ENCODE assay signal across 1 fruit fly cellular context in genomic region chrX:22833534-22833933, dm6.
TF ChIP-seq lines count a peak whose summit lies in the region.

No protein-coding gene starts in this region.

TF ChIP-seq in whole organism, embryonic, 481 proteins besides CTCF, POLR2A, EP300 and RAD21 (continued from another document and continues in another):
- TF ChIP-seq ap (GFP tag; IDR thresholded peaks at IDR 0.05; lab: Robert Waterston, UW) (peak; percentile 52), Ssrp (tag; optimal IDR thresholded peaks at IDR 0.05; lab: Kevin White, UChicago) (peak; percentile 47), CoRest (tag; optimal IDR thresholded peaks at IDR 0.05; lab: Kevin White, UChicago) (peak; percentile 45), pfk (GFP tag; optimal IDR thresholded peaks at IDR 0.05; lab: Kevin White, UChicago) (no peak), Hsf (GFP tag; optimal IDR thresholded peaks at IDR 0.05; lab: Kevin White, UChicago) (peak; percentile 29), Hr39 (optimal IDR thresholded peaks at IDR 0.05; lab: Kevin White, UChicago) (no peak), Asciz (GFP tag; optimal IDR thresholded peaks at IDR 0.05; lab: Kevin White, UChicago) (peak; percentile 71), CG18619 (GFP tag; optimal IDR thresholded peaks at IDR 0.05; lab: Kevin White, UChicago) (peak; percentile 2), btn (GFP tag; optimal IDR thresholded peaks at IDR 0.05; lab: Kevin White, UChicago) (no peak), CG6765 (GFP tag; optimal IDR thresholded peaks at IDR 0.05; lab: Kevin White, UChicago) (no peak), CG4707 (GFP tag; optimal IDR thresholded peaks at IDR 0.05; lab: Kevin White, UChicago) (peak; percentile 20), pzg (GFP tag; optimal IDR thresholded peaks at IDR 0.05; lab: Kevin White, UChicago) (no peak), ind (GFP tag; optimal IDR thresholded peaks at IDR 0.05; lab: Kevin White, UChicago) (peak; percentile 66), CG8359 (GFP tag; optimal IDR thresholded peaks at IDR 0.05; lab: Kevin White, UChicago; ENCODE audit: borderline replicate concordance) (peak; percentile 41), CG10462 (GFP tag; optimal IDR thresholded peaks at IDR 0.05; lab: Kevin White, UChicago) (peak; percentile 13), pum (GFP tag; optimal IDR thresholded peaks at IDR 0.05; lab: Kevin White, UChicago) (peak; percentile 42), fd64A (GFP tag; optimal IDR thresholded peaks at IDR 0.05; lab: Kevin White, UChicago) (peak; percentile 26), CG3838 (GFP tag; optimal IDR thresholded peaks at IDR 0.05; lab: Kevin White, UChicago) (no peak), CG17912 (GFP tag; optimal IDR thresholded peaks at IDR 0.05; lab: Kevin White, UChicago) (no peak), prd (optimal IDR thresholded peaks at IDR 0.05; lab: Kevin White, UChicago) (no peak), prd (GFP tag; IDR thresholded peaks at IDR 0.05; lab: Robert Waterston, UW) (peak; percentile 61; the same call in 2 of the 3 replicates), cas (GFP tag; IDR thresholded peaks at IDR 0.05; lab: Robert Waterston, UW) (no peak), Nf-YC (tag; optimal IDR thresholded peaks at IDR 0.05; lab: Kevin White, UChicago) (no peak), CG10654 (GFP tag; optimal IDR thresholded peaks at IDR 0.05; lab: Kevin White, UChicago) (peak; percentile 22), kay (GFP tag; optimal IDR thresholded peaks at IDR 0.05; lab: Kevin White, UChicago) (no peak), Hmr (GFP tag; optimal IDR thresholded peaks at IDR 0.05; lab: Kevin White, UChicago) (peak; percentile 7), CG32532 (GFP tag; IDR thresholded peaks at IDR 0.05; lab: Robert Waterston, UW) (no peak), CG17186 (GFP tag; optimal IDR thresholded peaks at IDR 0.05; lab: Kevin White, UChicago) (peak; percentile 13), CG13123 (GFP tag; optimal IDR thresholded peaks at IDR 0.05; lab: Kevin White, UChicago) (no peak), CG12299 (tag; optimal IDR thresholded peaks at IDR 0.05; lab: Kevin White, UChicago) (no peak), lmd (GFP tag; IDR thresholded peaks at IDR 0.05; lab: Robert Waterston, UW) (peak; percentile 73), ems (GFP tag; optimal IDR thresholded peaks at IDR 0.05; lab: Kevin White, UChicago) (peak; percentile 40), cwo (GFP tag; optimal IDR thresholded peaks at IDR 0.05; lab: Kevin White, UChicago) (peak; percentile 5), Stat92E (GFP tag; optimal IDR thresholded peaks at IDR 0.05; lab: Kevin White, UChicago) (no peak), ara (GFP tag; IDR thresholded peaks at IDR 0.05; lab: Robert Waterston, UW) (peak; percentile 55; the same call in 1 of the 2 replicates), fru (optimal IDR thresholded peaks at IDR 0.05; lab: Kevin White, UChicago) (no peak), Oaz (GFP tag; IDR thresholded peaks at IDR 0.05; lab: Robert Waterston, UW) (no peak), Rfx (GFP tag; IDR thresholded peaks at IDR 0.05; lab: Robert Waterston, UW) (no peak; the same call in 1 of the 2 replicates), grau (tag; optimal IDR thresholded peaks at IDR 0.05; lab: Kevin White, UChicago) (peak; percentile 44), CG13624 (GFP tag; optimal IDR thresholded peaks at IDR 0.05; lab: Kevin White, UChicago) (peak; percentile 9), Pdp1 (GFP tag; optimal IDR thresholded peaks at IDR 0.05; lab: Kevin White, UChicago) (peak; percentile 44 to 55), CG8281 (tag; optimal IDR thresholded peaks at IDR 0.05; lab: Kevin White, UChicago) (no peak), CG8944 (GFP tag; optimal IDR thresholded peaks at IDR 0.05; lab: Kevin White, UChicago) (peak; percentile 26), CG5953 (GFP tag; IDR thresholded peaks at IDR 0.05; lab: Robert Waterston, UW) (peak; percentile 49; the same call in 1 of the 2 replicates), rib (GFP tag; IDR thresholded peaks at IDR 0.05; lab: Robert Waterston, UW) (no peak), CG11456 (GFP tag; IDR thresholded peaks at IDR 0.05; lab: Robert Waterston, UW) (no peak), Usf (GFP tag; optimal IDR thresholded peaks at IDR 0.05; lab: Kevin White, UChicago) (no peak), gcm (GFP tag; optimal IDR thresholded peaks at IDR 0.05; lab: Kevin White, UChicago) (no peak), lbe (GFP tag; optimal IDR thresholded peaks at IDR 0.05; lab: Kevin White, UChicago) (no peak), CG6854 (GFP tag; optimal IDR thresholded peaks at IDR 0.05; lab: Kevin White, UChicago) (no peak), CG9797 (GFP tag; optimal IDR thresholded peaks at IDR 0.05; lab: Kevin White, UChicago) (no peak), nau (GFP tag; optimal IDR thresholded peaks at IDR 0.05; lab: Kevin White, UChicago) (no peak), Meics (GFP tag; optimal IDR thresholded peaks at IDR 0.05; lab: Kevin White, UChicago) (peak; percentile 36), tna (GFP tag; IDR thresholded peaks at IDR 0.05; lab: Robert Waterston, UW; ENCODE audit: partially characterized antibody) (no peak), CG9727 (GFP tag; optimal IDR thresholded peaks at IDR 0.05; lab: Kevin White, UChicago) (peak; percentile 11), CG14710 (tag; optimal IDR thresholded peaks at IDR 0.05; lab: Kevin White, UChicago) (peak; percentile 27), stwl (tag; optimal IDR thresholded peaks at IDR 0.05; lab: Kevin White, UChicago) (no peak), jumu (GFP tag; optimal IDR thresholded peaks at IDR 0.05; lab: Kevin White, UChicago) (peak; percentile 31), Nf-YB (GFP tag; optimal IDR thresholded peaks at IDR 0.05; lab: Kevin White, UChicago) (no peak), eyg (GFP tag; optimal IDR thresholded peaks at IDR 0.05; lab: Kevin White, UChicago) (peak; percentile 7), CG14667 (GFP tag; IDR thresholded peaks at IDR 0.05; lab: Robert Waterston, UW) (peak; percentile 29; the same call in 1 of the 2 replicates), unc-4 (GFP tag; IDR thresholded peaks at IDR 0.05; lab: Robert Waterston, UW; ENCODE audit: partially characterized antibody) (no peak), pnt (GFP tag; optimal IDR thresholded peaks at IDR 0.05; lab: Kevin White, UChicago) (peak; percentile 62), ewg (GFP tag; optimal IDR thresholded peaks at IDR 0.05; lab: Kevin White, UChicago) (peak; percentile 39), grn (GFP tag; optimal IDR thresholded peaks at IDR 0.05; lab: Kevin White, UChicago) (no peak), chm (GFP tag; IDR thresholded peaks at IDR 0.05; lab: Robert Waterston, UW) (no peak), zen (tag; optimal IDR thresholded peaks at IDR 0.05; lab: Kevin White, UChicago) (peak; percentile 4), CG1602 (GFP tag; optimal IDR thresholded peaks at IDR 0.05; lab: Kevin White, UChicago) (peak; percentile 12), CrebB (tag; optimal IDR thresholded peaks at IDR 0.05; lab: Kevin White, UChicago) (no peak), CG1529 (GFP tag; optimal IDR thresholded peaks at IDR 0.05; lab: Kevin White, UChicago) (peak; percentile 8), cato (GFP tag; optimal IDR thresholded peaks at IDR 0.05; lab: Kevin White, UChicago; ENCODE audit: borderline replicate concordance) (peak; percentile 20), CG10979 (tag; optimal IDR thresholded peaks at IDR 0.05; lab: Kevin White, UChicago) (peak; percentile 67), hth (optimal IDR thresholded peaks at IDR 0.05; lab: Kevin White, UChicago) (no peak), Awh (GFP tag; IDR thresholded peaks at IDR 0.05; lab: Robert Waterston, UW) (no peak), HHEX (GFP tag; optimal IDR thresholded peaks at IDR 0.05; lab: Kevin White, UChicago) (peak; percentile 33), CG11085 (GFP tag; IDR thresholded peaks at IDR 0.05; lab: Robert Waterston, UW) (no peak), CG11696 (GFP tag; IDR thresholded peaks at IDR 0.05; lab: Robert Waterston, UW) (0 out of 2 replicates have a peak, but pooled peaks have one; percentile 14), chinmo (GFP tag; IDR thresholded peaks at IDR 0.05; lab: Robert Waterston, UW; ENCODE audit: partially characterized antibody) (no peak), slp2 (GFP tag; optimal IDR thresholded peaks at IDR 0.05; lab: Kevin White, UChicago) (peak; percentile 24), CG4282 (GFP tag; optimal IDR thresholded peaks at IDR 0.05; lab: Kevin White, UChicago) (no peak), CG10209 (GFP tag; optimal IDR thresholded peaks at IDR 0.05; lab: Kevin White, UChicago) (peak; percentile 49), CG17568 (GFP tag; optimal IDR thresholded peaks at IDR 0.05; lab: Kevin White, UChicago) (no peak), z (GFP tag; IDR thresholded peaks at IDR 0.05; lab: Robert Waterston, UW) (no peak), corto (GFP tag; optimal IDR thresholded peaks at IDR 0.05; lab: Kevin White, UChicago) (no peak), CG14441 (GFP tag; IDR thresholded peaks at IDR 0.05; lab: Robert Waterston, UW) (peak; percentile 61; the same call in 1 of the 2 replicates), Sry-δ (GFP tag; optimal IDR thresholded peaks at IDR 0.05; lab: Kevin White, UChicago) (peak; percentile 35), ftz-f1 (GFP tag; optimal IDR thresholded peaks at IDR 0.05; lab: Kevin White, UChicago) (no peak), Hr51 (GFP tag; optimal IDR thresholded peaks at IDR 0.05; lab: Kevin White, UChicago) (peak in 1 of 2 experiments; percentile 74), cg (GFP tag; optimal IDR thresholded peaks at IDR 0.05; lab: Kevin White, UChicago) (no peak), CG10321 (GFP tag; IDR thresholded peaks at IDR 0.05; lab: Robert Waterston, UW) (no peak), tgo (GFP tag; IDR thresholded peaks at IDR 0.05; lab: Robert Waterston, UW) (peak; percentile 37; the same call in 1 of the 3 replicates), CG4730 (GFP tag; IDR thresholded peaks at IDR 0.05; lab: Robert Waterston, UW) (no peak), CG16815 (GFP tag; optimal IDR thresholded peaks at IDR 0.05; lab: Kevin White, UChicago) (no peak), da (GFP tag; optimal IDR thresholded peaks at IDR 0.05; lab: Kevin White, UChicago) (no peak), CG11093 (GFP tag; IDR thresholded peaks at IDR 0.05; lab: Robert Waterston, UW) (peak; percentile 25; the same call in 1 of the 3 replicates), repo (GFP tag; optimal IDR thresholded peaks at IDR 0.05; lab: Kevin White, UChicago) (peak; percentile 44), CG1792 (GFP tag; optimal IDR thresholded peaks at IDR 0.05; lab: Kevin White, UChicago) (peak; percentile 27), HmgZ (tag; optimal IDR thresholded peaks at IDR 0.05; lab: Kevin White, UChicago) (no peak), Myb (GFP tag; optimal IDR thresholded peaks at IDR 0.05; lab: Kevin White, UChicago) (peak; percentile 11), CG12155 (GFP tag; optimal IDR thresholded peaks at IDR 0.05; lab: Kevin White, UChicago) (peak; percentile 5), CG2120 (GFP tag; optimal IDR thresholded peaks at IDR 0.05; lab: Kevin White, UChicago) (peak; percentile 1), CG2875 (GFP tag; optimal IDR thresholded peaks at IDR 0.05; lab: Kevin White, UChicago) (peak; percentile 16), otp (GFP tag; IDR thresholded peaks at IDR 0.05; lab: Robert Waterston, UW) (peak; percentile 54; the same call in 1 of the 3 replicates), sug (tag; optimal IDR thresholded peaks at IDR 0.05; lab: Kevin White, UChicago) (no peak), CG6654 (GFP tag; optimal IDR thresholded peaks at IDR 0.05; lab: Kevin White, UChicago) (peak; percentile 6), klu (GFP tag; IDR thresholded peaks at IDR 0.05; lab: Robert Waterston, UW) (no peak), CG11504 (tag; optimal IDR thresholded peaks at IDR 0.05; lab: Kevin White, UChicago) (peak; percentile 76), E2f2 (GFP tag; IDR thresholded peaks at IDR 0.05; lab: Robert Waterston, UW) (0 out of 2 replicates have a peak, but pooled peaks have one; percentile 23), ssp (GFP tag; IDR thresholded peaks at IDR 0.05; lab: Robert Waterston, UW) (0 out of 2 replicates have a peak, but pooled peaks have one; percentile 27), gsb (GFP tag; IDR thresholded peaks at IDR 0.05; lab: Robert Waterston, UW) (no peak), CG31388 (GFP tag; optimal IDR thresholded peaks at IDR 0.05; lab: Kevin White, UChicago) (no peak), CG18262 (tag; optimal IDR thresholded peaks at IDR 0.05; lab: Kevin White, UChicago) (peak; percentile 55), HLH3B (GFP tag; IDR thresholded peaks at IDR 0.05; lab: Robert Waterston, UW) (peak; percentile 46; the same call in 1 of the 2 replicates), pita (GFP tag; optimal IDR thresholded peaks at IDR 0.05; lab: Kevin White, UChicago) (no peak), pho (GFP tag; optimal IDR thresholded peaks at IDR 0.05; lab: Kevin White, UChicago) (no peak), CG4854 (GFP tag; optimal IDR thresholded peaks at IDR 0.05; lab: Kevin White, UChicago) (peak; percentile 33), croc (GFP tag; conservative IDR thresholded peaks at IDR 0.05; lab: Robert Waterston, UW) (peak; percentile 43; the same call in 1 of the 3 replicates), sc (optimal IDR thresholded peaks at IDR 0.05; lab: Kevin White, UChicago) (no peak), sc (GFP tag; optimal IDR thresholded peaks at IDR 0.05; lab: Kevin White, UChicago) (peak; percentile 3), CG11560 (tag; IDR thresholded peaks at IDR 0.05; lab: Robert Waterston, UW) (no peak), Hr78 (GFP tag; optimal IDR thresholded peaks at IDR 0.05; lab: Kevin White, UChicago) (no peak), vnd (GFP tag; IDR thresholded peaks at IDR 0.05; lab: Robert Waterston, UW; ENCODE audit: partially characterized antibody) (no peak), chif (GFP tag; optimal IDR thresholded peaks at IDR 0.05; lab: Kevin White, UChicago) (peak; percentile 48 to 59), CG17328 (GFP tag; IDR thresholded peaks at IDR 0.05; lab: Robert Waterston, UW) (no peak), Max (GFP tag; optimal IDR thresholded peaks at IDR 0.05; lab: Kevin White, UChicago) (no peak), CG6272 (GFP tag; IDR thresholded peaks at IDR 0.05; lab: Robert Waterston, UW) (no peak), dan (GFP tag; IDR thresholded peaks at IDR 0.05; lab: Robert Waterston, UW) (no peak), Abd-B (GFP tag; optimal IDR thresholded peaks at IDR 0.05; lab: Kevin White, UChicago) (peak; percentile 65), dysf (GFP tag; IDR thresholded peaks at IDR 0.05; lab: Robert Waterston, UW) (peak; percentile 72; the same call in 2 of the 3 replicates), lola (GFP tag; optimal IDR thresholded peaks at IDR 0.05; lab: Kevin White, UChicago) (peak in 1 of 3 experiments; percentile 41), CG16863 (GFP tag; optimal IDR thresholded peaks at IDR 0.05; lab: Kevin White, UChicago) (peak; percentile 27), CG12769 (tag; optimal IDR thresholded peaks at IDR 0.05; lab: Kevin White, UChicago) (peak; percentile 34)
